Worm (Caenorhabditis elegans) whole organism, L1 larva: ENCODE measurements around the gene K11H12.5.

Experiments used
- C04F5.9 ChIP-seq: sonication (generic microtip); optimal IDR thresholded peaks from 2 replicates; lab custom pipeline; 2016; ENCODE audit warnings: missing genetic modification characterization, missing compliant biosample characterization
- C16A3.4 ChIP-seq: fragments of 150-350 bp; optimal IDR thresholded peaks from 2 replicates; lab custom pipeline; 2014; ENCODE audit warnings: missing biosample characterization, missing genetic modification characterization
- C34B4.2 ChIP-seq: sonication (generic microtip); optimal IDR thresholded peaks from 2 replicates; lab custom pipeline; 2017; ENCODE audit warnings: mild to moderate bottlenecking, missing genetic modification characterization, missing compliant biosample characterization
- blmp-1 ChIP-seq: fragments of 150-350 bp; optimal IDR thresholded peaks from 2 replicates; lab custom pipeline; 2014; ENCODE audit warnings: missing biosample characterization, missing genetic modification characterization
- ceh-8 ChIP-seq: fragments of 200-800 bp; sonication (Bioruptor generic); optimal IDR thresholded peaks from 2 replicates; lab custom pipeline; 2018; ENCODE audit warnings: mild to moderate bottlenecking, missing genetic modification characterization, moderate library complexity, missing compliant biosample characterization
- ceh-82 ChIP-seq, 3 experiments: fragments of 150-350 bp in 1 of 3; sonication (generic microtip) in 2 of 3; optimal IDR thresholded peaks; 2 replicates each; lab custom pipeline; 2014 to 2017; ENCODE audit warnings: missing biosample characterization in 3 of 3, missing genetic modification characterization in 3 of 3
- ceh-88 ChIP-seq: fragments of 200-800 bp; sonication (Bioruptor generic); IDR thresholded peaks from 2 replicates; pipeline ENCODE4 v1.3.6; 2022; ENCODE audit warnings: missing genetic modification characterization, missing compliant biosample characterization
- dpl-1 ChIP-seq, 3 experiments: fragments of 150-350 bp in 2 of 3; sonication (generic microtip) in 1 of 3; optimal IDR thresholded peaks; 2 replicates each; lab custom pipeline; 2014 to 2017; ENCODE audit warnings: missing biosample characterization in 3 of 3, missing genetic modification characterization in 3 of 3, missing genetic modification reagents in 3 of 3
- efl-1 ChIP-seq, 4 experiments: fragments of 150-350 bp; optimal IDR thresholded peaks in 3 of 4; peaks in 1 of 4; 1 replicate in 1 of 4; 2 replicates in 3 of 4; lab custom pipeline; 2014; ENCODE audit warnings: missing biosample characterization in 2 of 4, missing genetic modification characterization in 2 of 4, missing genetic modification reagents in 2 of 4
- elt-2 ChIP-seq: sonication (generic microtip); optimal IDR thresholded peaks from 2 replicates; lab custom pipeline; 2016; ENCODE audit warnings: missing genetic modification characterization, mild to moderate bottlenecking, inconsistent platforms, missing compliant biosample characterization, missing genetic modification reagents
- ets-5 ChIP-seq: fragments of 200-800 bp; sonication (Bioruptor generic); IDR thresholded peaks from 2 replicates; pipeline ENCODE4 v1.3.6; 2022; ENCODE audit warnings: missing genetic modification characterization, missing compliant biosample characterization
- fkh-4 ChIP-seq: sonication (generic microtip); optimal IDR thresholded peaks from 2 replicates; lab custom pipeline; 2016; ENCODE audit warnings: missing compliant biosample characterization, missing genetic modification characterization, borderline replicate concordance
- fkh-8 ChIP-seq: sonication (generic microtip); optimal IDR thresholded peaks from 2 replicates; lab custom pipeline; 2016; ENCODE audit warnings: mild to moderate bottlenecking, missing genetic modification characterization, missing compliant biosample characterization
- fos-1 ChIP-seq: fragments of 150-350 bp; optimal IDR thresholded peaks from 2 replicates; lab custom pipeline; 2014; ENCODE audit warnings: missing biosample characterization, missing genetic modification characterization
- grh-1 ChIP-seq: fragments of 200-800 bp; sonication (Bioruptor generic); IDR thresholded peaks from 2 replicates; pipeline ENCODE4 v1.3.6; 2022; ENCODE audit warnings: missing genetic modification reagents, missing genetic modification characterization, missing compliant biosample characterization
- irx-1 ChIP-seq: sonication (generic microtip); optimal IDR thresholded peaks from 2 replicates; lab custom pipeline; 2016; ENCODE audit warnings: missing genetic modification characterization, missing compliant biosample characterization
- jun-1 ChIP-seq: fragments of 150-350 bp; optimal IDR thresholded peaks from 2 replicates; lab custom pipeline; 2014; ENCODE audit warnings: missing biosample characterization, missing genetic modification reagents, missing genetic modification characterization
- lin-14 ChIP-seq: fragments of 200-800 bp; sonication (Bioruptor generic); optimal IDR thresholded peaks from 2 replicates; lab custom pipeline; 2018; ENCODE audit warnings: mild to moderate bottlenecking, missing genetic modification characterization, moderate library complexity, missing compliant biosample characterization
- lin-35 ChIP-seq, 2 experiments: fragments of 150-350 bp; optimal IDR thresholded peaks; 2 replicates each; lab custom pipeline; 2014; ENCODE audit warnings: missing biosample characterization in 2 of 2, missing genetic modification characterization in 2 of 2, missing genetic modification reagents in 2 of 2
- lir-3 ChIP-seq: sonication (generic microtip); optimal IDR thresholded peaks from 2 replicates; lab custom pipeline; 2016; ENCODE audit warnings: mild to moderate bottlenecking, missing genetic modification characterization, moderate library complexity, missing compliant biosample characterization; ENCODE audit not compliant: poor library complexity
- lsy-2 ChIP-seq, 2 experiments: fragments of 150-350 bp; optimal IDR thresholded peaks; 2 replicates each; lab custom pipeline; 2014; ENCODE audit warnings: missing biosample characterization in 2 of 2, missing genetic modification characterization in 2 of 2
- mdl-1 ChIP-seq, 2 experiments: fragments of 150-350 bp; optimal IDR thresholded peaks; 2 replicates each; lab custom pipeline; 2014 to 2017; ENCODE audit warnings: missing biosample characterization in 2 of 2, missing genetic modification characterization in 2 of 2, inconsistent platforms in 1 of 2
- mep-1 ChIP-seq: fragments of 150-350 bp; optimal IDR thresholded peaks from 2 replicates; lab custom pipeline; 2014; ENCODE audit warnings: missing biosample characterization, missing genetic modification characterization
- nhr-19 ChIP-seq: fragments of 200-800 bp; sonication (Bioruptor generic); conservative IDR thresholded peaks from 2 replicates; pipeline ENCODE4 v1.3.6; 2022; ENCODE audit warnings: missing genetic modification characterization, missing compliant biosample characterization
- nhr-20 ChIP-seq: sonication (generic microtip); optimal IDR thresholded peaks from 2 replicates; lab custom pipeline; 2016; ENCODE audit warnings: mild to moderate bottlenecking, missing genetic modification characterization, missing compliant biosample characterization
- nhr-237 ChIP-seq: fragments of 150-350 bp; optimal IDR thresholded peaks from 2 replicates; lab custom pipeline; 2014; ENCODE audit warnings: missing biosample characterization, missing genetic modification characterization
- nhr-28 ChIP-seq: fragments of 150-350 bp; optimal IDR thresholded peaks from 2 replicates; lab custom pipeline; 2014; ENCODE audit warnings: missing biosample characterization, missing genetic modification characterization
- nhr-77 ChIP-seq: fragments of 150-350 bp; optimal IDR thresholded peaks from 2 replicates; lab custom pipeline; 2014; ENCODE audit warnings: missing biosample characterization, missing genetic modification characterization
- nhr-84 ChIP-seq: sonication (generic microtip); optimal IDR thresholded peaks from 2 replicates; lab custom pipeline; 2017; ENCODE audit warnings: missing biosample characterization, missing genetic modification characterization
- nhr-85 ChIP-seq: sonication (generic microtip); peaks from one replicate; lab custom pipeline; 2016; ENCODE audit warnings: missing genetic modification characterization, inconsistent platforms, missing compliant biosample characterization
- nhr-90 ChIP-seq: sonication (generic microtip); optimal IDR thresholded peaks from 2 replicates; lab custom pipeline; 2016; ENCODE audit warnings: mild to moderate bottlenecking, missing genetic modification characterization, missing compliant biosample characterization; ENCODE audit not compliant: poor library complexity
- pax-3 ChIP-seq: fragments of 200-800 bp; sonication (Bioruptor generic); optimal IDR thresholded peaks from 2 replicates; lab custom pipeline; 2018; ENCODE audit warnings: mild to moderate bottlenecking, missing genetic modification characterization, moderate library complexity, missing compliant biosample characterization
- rnt-1 ChIP-seq: sonication (generic microtip); optimal IDR thresholded peaks from 2 replicates; lab custom pipeline; 2016; ENCODE audit warnings: mild to moderate bottlenecking, missing genetic modification characterization, moderate library complexity, missing compliant biosample characterization
- snpc-4 ChIP-seq: fragments of 150-350 bp; optimal IDR thresholded peaks from 2 replicates; lab custom pipeline; 2014; ENCODE audit warnings: missing biosample characterization, missing genetic modification characterization
- sox-4 ChIP-seq: sonication (generic microtip); optimal IDR thresholded peaks from 2 replicates; lab custom pipeline; 2016; ENCODE audit warnings: missing genetic modification characterization, missing compliant biosample characterization
- sptf-1 ChIP-seq: fragments of 150-350 bp; optimal IDR thresholded peaks from 2 replicates; lab custom pipeline; 2014; ENCODE audit warnings: missing biosample characterization, missing genetic modification characterization
- sup-37 ChIP-seq: fragments of 200-800 bp; sonication (Bioruptor generic); optimal IDR thresholded peaks from 2 replicates; lab custom pipeline; 2018; ENCODE audit warnings: mild to moderate bottlenecking, missing genetic modification characterization, missing compliant biosample characterization
- swsn-7 ChIP-seq: sonication (generic microtip); optimal IDR thresholded peaks from 2 replicates; lab custom pipeline; 2016; ENCODE audit warnings: missing genetic modification characterization, missing compliant biosample characterization
- tbx-2 ChIP-seq: sonication (generic microtip); optimal IDR thresholded peaks from 2 replicates; lab custom pipeline; 2016; ENCODE audit warnings: missing genetic modification characterization, missing compliant biosample characterization
- unc-130 ChIP-seq: fragments of 150-350 bp; optimal IDR thresholded peaks from 2 replicates; lab custom pipeline; 2017; ENCODE audit warnings: missing biosample characterization, missing genetic modification characterization, inconsistent platforms
- unc-86 ChIP-seq: sonication (generic microtip); optimal IDR thresholded peaks from 2 replicates; lab custom pipeline; 2016; ENCODE audit warnings: missing genetic modification characterization, missing compliant biosample characterization
- vab-15 ChIP-seq: sonication (generic microtip); optimal IDR thresholded peaks from 2 replicates; lab custom pipeline; 2017; ENCODE audit warnings: missing genotype, mild to moderate bottlenecking, missing genetic modification characterization, missing compliant biosample characterization
- xbp-1 ChIP-seq: sonication (generic microtip); optimal IDR thresholded peaks from 2 replicates; lab custom pipeline; 2016; ENCODE audit warnings: missing genetic modification characterization, missing compliant biosample characterization
- zag-1 ChIP-seq: fragments of 150-350 bp; optimal IDR thresholded peaks from 2 replicates; lab custom pipeline; 2014; ENCODE audit warnings: missing biosample characterization, missing genetic modification characterization
- ztf-4 ChIP-seq: fragments of 150-350 bp; optimal IDR thresholded peaks from 2 replicates; lab custom pipeline; 2014; ENCODE audit warnings: missing biosample characterization, missing genetic modification characterization

The K11H12.5 gene

ce11 chrIV:673313-673712, 3.1 kb upstream of the K11H12.5 start, which contains the start of gene K11H12.3 (continued):
- TF ChIP-seq mdl-1 (tag; optimal IDR thresholded peaks at IDR 0.05; lab: Kevin White, UChicago) (no peak), nhr-20 (tag; lab: Kevin White, UChicago) (no peak), sox-4 (tag; lab: Kevin White, UChicago) (no peak), elt-2 (tag; lab: Kevin White, UChicago) (peak; percentile 33)

- no peak for TF ChIP-seq fkh-4
- no peak for TF ChIP-seq efl-1 (optimal IDR thresholded peaks at IDR 0.05; lab: Kevin White, UChicago)
- peak in 1 of 2 experiments; percentile 60 for TF ChIP-seq efl-1 (GFP tag; optimal IDR thresholded peaks at IDR 0.05 in 1 of 2; lab: Kevin White, UChicago)
- TF ChIP-seq irx-1: no peak
- peak; percentile 43 for TF ChIP-seq elt-2 (tag; lab: Kevin White, UChicago)
- no peak for TF ChIP-seq nhr-28 (tag; lab: Kevin White, UChicago)
- peak; percentile 44 for TF ChIP-seq nhr-85 (tag; lab: Kevin White, UChicago)
- TF ChIP-seq C34B4.2: no peak
Observed at ce11 chrIV:675471-676159, 765 bp upstream of the K11H12.5 start, which contains the start of the genes K11H12.4 and K11H12.10. K11H12.4 (minus strand) TSS chrIV:675883. K11H12.10 (plus strand) TSS chrIV:676075.

ce11 chrIV:682726-683340, 6.5 kb downstream of the K11H12.5 start:
- TF ChIP-seq unc-86 (peak; percentile 34), nhr-237 (tag; lab: Kevin White, UChicago) (no peak), ceh-88 (GFP tag; lab: Robert Waterston, UW) (0 out of 2 replicates have a peak, but pooled peaks have one; percentile 9), unc-130 (tag; lab: Kevin White, UChicago) (no peak), sup-37 (GFP tag; lab: Kevin White, UChicago) (peak; percentile 30), nhr-19 (GFP tag; lab: Robert Waterston, UW) (peak; percentile 60), swsn-7 (tag; lab: Kevin White, UChicago) (peak; percentile 60), lsy-2 (tag; optimal IDR thresholded peaks at IDR 0.05; lab: Kevin White, UChicago) (peak; percentile 41 to 70), ztf-4 (tag; lab: Kevin White, UChicago) (no peak), lir-3 (tag; lab: Kevin White, UChicago) (peak; percentile 16), xbp-1 (tag; lab: Kevin White, UChicago) (peak; percentile 22), zag-1 (no peak), nhr-77 (tag; lab: Kevin White, UChicago) (peak; percentile 35), rnt-1 (peak; percentile 69), dpl-1 (GFP tag; optimal IDR thresholded peaks at IDR 0.05; lab: Kevin White, UChicago) (peak in 2 of 3 experiments; percentile 34 to 63), vab-15 (tag; lab: Kevin White, UChicago) (no peak), fos-1 (peak; percentile 28), C16A3.4 (tag; lab: Kevin White, UChicago) (peak; percentile 64), C04F5.9 (tag; lab: Kevin White, UChicago) (peak; percentile 42), elt-2 (tag; lab: Kevin White, UChicago) (peak; percentile 37), mep-1 (peak; percentile 52), snpc-4 (tag; lab: Kevin White, UChicago) (peak; percentile 54), nhr-85 (tag; lab: Kevin White, UChicago) (peak; percentile 70), pax-3 (peak; percentile 40), nhr-90 (tag; lab: Kevin White, UChicago) (peak; percentile 74), lin-35 (GFP tag; optimal IDR thresholded peaks at IDR 0.05; lab: Kevin White, UChicago) (peak; percentile 52 to 75), mdl-1 (tag; optimal IDR thresholded peaks at IDR 0.05; lab: Kevin White, UChicago) (peak in 1 of 2 experiments; percentile 65), lin-14 (GFP tag; lab: Kevin White, UChicago) (peak; percentile 60), blmp-1 (peak; percentile 98), jun-1 (tag; lab: Kevin White, UChicago) (peak; percentile 24), grh-1 (GFP tag; lab: Robert Waterston, UW) (0 out of 2 replicates have a peak, but pooled peaks have one; percentile 31), ceh-8 (GFP tag; lab: Kevin White, UChicago) (no peak), tbx-2 (tag; lab: Kevin White, UChicago) (peak; percentile 46), sptf-1 (tag; lab: Kevin White, UChicago) (no peak), fkh-8 (tag; lab: Kevin White, UChicago) (peak; percentile 75), irx-1 (peak; percentile 17), ets-5 (no peak), nhr-84 (tag; lab: Kevin White, UChicago) (no peak), ceh-82 (tag; optimal IDR thresholded peaks at IDR 0.05; lab: Kevin White, UChicago) (peak; percentile 17 to 57 (median 54))
